Worm (Caenorhabditis elegans) whole organism, young adult: ENCODE results near the gene C02B10.3.

Experiments used
- attf-3 ChIP-seq: fragments of 200-800 bp; sonication (Bioruptor generic); conservative IDR thresholded peaks from 2 replicates; pipeline ENCODE4 v1.3.6; 2022; ENCODE audit warnings: missing genetic modification reagents, missing genetic modification characterization, missing compliant biosample characterization
- ccch-3 ChIP-seq: fragments of 200-800 bp; sonication (Bioruptor generic); optimal IDR thresholded peaks from 2 replicates; lab custom pipeline; 2018; ENCODE audit warnings: mild to moderate bottlenecking, missing genetic modification characterization, missing compliant biosample characterization
- dpl-1 ChIP-seq: fragments of 150-350 bp; optimal IDR thresholded peaks from 2 replicates; lab custom pipeline; 2014; ENCODE audit warnings: missing biosample characterization, missing genetic modification reagents, missing genetic modification characterization
- ets-4 ChIP-seq: fragments of 200-800 bp; sonication (Bioruptor generic); optimal IDR thresholded peaks from 2 replicates; lab custom pipeline; 2018; ENCODE audit warnings: mild to moderate bottlenecking, missing genetic modification characterization, missing compliant biosample characterization
- nhr-90 ChIP-seq: sonication (generic microtip); optimal IDR thresholded peaks from 2 replicates; lab custom pipeline; 2016; ENCODE audit warnings: missing genotype, mild to moderate bottlenecking, missing genetic modification characterization, missing compliant biosample characterization
- rec-8 ChIP-seq, 2 experiments: sonication (generic microtip); optimal IDR thresholded peaks; 2 replicates each; lab custom pipeline; 2016; ENCODE audit warnings: mild to moderate bottlenecking in 2 of 2, missing genetic modification characterization in 2 of 2, missing genetic modification reagents in 2 of 2, missing genotype in 2 of 2, missing biosample characterization in 1 of 2, missing compliant biosample characterization in 1 of 2, moderate library complexity in 1 of 2
- rpc-1 ChIP-seq, 2 experiments: fragments of 150-350 bp in 1 of 2; sonication (generic microtip) in 1 of 2; optimal IDR thresholded peaks; 2 replicates each; lab custom pipeline; 2014 to 2018; ENCODE audit warnings: missing biosample characterization in 1 of 2, missing genetic modification characterization in 1 of 2, missing genetic modification reagents in 1 of 2, missing genotype in 1 of 2
- unc-62 ChIP-seq: fragments of 150-350 bp; optimal IDR thresholded peaks from 2 replicates; lab custom pipeline; 2014; ENCODE audit warnings: missing biosample characterization, missing genetic modification reagents, missing genetic modification characterization
- ztf-25 ChIP-seq: fragments of 200-800 bp; sonication (Bioruptor generic); IDR thresholded peaks from 2 replicates; pipeline ENCODE4 v1.3.6; 2022; ENCODE audit warnings: missing genetic modification reagents, missing genetic modification characterization, missing compliant biosample characterization
- ztf-6 ChIP-seq: fragments of 200-800 bp; sonication (Bioruptor generic); IDR thresholded peaks from 2 replicates; pipeline ENCODE4 v1.3.6; 2022; ENCODE audit warnings: missing genetic modification reagents, missing genetic modification characterization, missing compliant biosample characterization

- TF ChIP-seq rpc-1 (optimal IDR thresholded peaks at IDR 0.05; lab: Kevin White, UChicago) (no peak), rpc-1 (tag; optimal IDR thresholded peaks at IDR 0.05; lab: Kevin White, UChicago) (no peak), ccch-3 (GFP tag; lab: Kevin White, UChicago) (no peak), ztf-25 (GFP tag; lab: Robert Waterston, UW) (no peak), dpl-1 (no peak), ztf-6 (no peak), ets-4 (GFP tag; lab: Kevin White, UChicago) (no peak), unc-62 (GFP tag; lab: Kevin White, UChicago) (no peak), rec-8 (tag; optimal IDR thresholded peaks at IDR 0.05; lab: Kevin White, UChicago) (no peak), attf-3 (no peak), nhr-90 (tag; lab: Kevin White, UChicago) (no peak)
These were observed 28.7 kb upstream of the C02B10.3 start for ce11 chrIV:5131781-5132180.
